Fruit fly (Drosophila melanogaster): ENCODE data around the gene CG4461.

dm6 chr3L:9360217-9360692 lies 15.0 kb upstream of the CG4461 start, which contains the start of gene Pdxk:
- TF ChIP-seq CG12605 (GFP tag; IDR thresholded peaks at IDR 0.05) (no peak), EcR (GFP tag; optimal IDR thresholded peaks at IDR 0.05) (peak; percentile 66), Pif1A (GFP tag; optimal IDR thresholded peaks at IDR 0.05) (no peak), CG8159 (tag; optimal IDR thresholded peaks at IDR 0.05) (no peak), Ets98B (GFP tag; IDR thresholded peaks at IDR 0.05) (peak; percentile 26; the same call in 1 of the 2 replicates), CG9948 (tag; optimal IDR thresholded peaks at IDR 0.05) (no peak), CG34367 (tag; optimal IDR thresholded peaks at IDR 0.05) (no peak), CG14655 (GFP tag; optimal IDR thresholded peaks at IDR 0.05) (no peak)
